Fruit fly (Drosophila melanogaster) whole organism, prepupa: ENCODE measurements around the gene CG4520.

Source experiments
- CG10631 ChIP-seq: fragments of 200-800 bp; sonication (Bioruptor generic); optimal IDR thresholded peaks from 2 replicates; lab custom pipeline; 2016; ENCODE audit warnings: missing biosample characterization, missing genetic modification characterization
- CG10669 ChIP-seq: fragments of 200-800 bp; sonication (Bioruptor generic); optimal IDR thresholded peaks from 3 replicates; lab custom pipeline; 2018; ENCODE audit warnings: missing biosample characterization, mild to moderate bottlenecking, missing genetic modification characterization, moderate library complexity
- CG11294 ChIP-seq: fragments of 200-800 bp; sonication (Bioruptor generic); IDR thresholded peaks from 2 replicates; pipeline ENCODE4 v1.3.6; 2022; ENCODE audit warnings: missing biosample characterization, missing genetic modification characterization
- CG11762 ChIP-seq: fragments of 200-800 bp; sonication (Bioruptor generic); optimal IDR thresholded peaks from 3 replicates; lab custom pipeline; 2016; ENCODE audit warnings: missing biosample characterization, missing genetic modification characterization; ENCODE audit not compliant: insufficient read depth
- CG1621 ChIP-seq: fragments of 200-800 bp; sonication (Bioruptor generic); optimal IDR thresholded peaks from 3 replicates; lab custom pipeline; 2018; ENCODE audit warnings: missing biosample characterization, mild to moderate bottlenecking, missing genetic modification characterization
- CG3032 ChIP-seq: fragments of 200-800 bp; optimal IDR thresholded peaks from 2 replicates; lab custom pipeline; 2019; ENCODE audit warnings: missing biosample characterization, mild to moderate bottlenecking, missing genetic modification characterization, moderate library complexity
- CG31627 ChIP-seq: fragments of 200-800 bp; sonication (Bioruptor generic); optimal IDR thresholded peaks from 3 replicates; lab custom pipeline; 2016; ENCODE audit warnings: missing biosample characterization, missing genetic modification characterization
- CG32006 ChIP-seq: fragments of 200-800 bp; sonication (Bioruptor generic); optimal IDR thresholded peaks from 3 replicates; lab custom pipeline; 2017; ENCODE audit warnings: missing biosample characterization, mild to moderate bottlenecking, missing genetic modification characterization
- CG3919 ChIP-seq: fragments of 200-800 bp; sonication (Bioruptor generic); optimal IDR thresholded peaks from 3 replicates; lab custom pipeline; 2016; ENCODE audit warnings: missing biosample characterization, missing genetic modification characterization
- CG4318 ChIP-seq: fragments of 200-800 bp; sonication (Bioruptor generic); optimal IDR thresholded peaks from 3 replicates; lab custom pipeline; 2017; ENCODE audit warnings: missing biosample characterization, mild to moderate bottlenecking, missing genetic modification characterization
- CG6163 ChIP-seq: fragments of 200-800 bp; sonication (Bioruptor generic); IDR thresholded peaks from 3 replicates; pipeline ENCODE4 v1.3.6; 2022; ENCODE audit warnings: missing biosample characterization, missing genetic modification characterization
- CG6276 ChIP-seq: fragments of 200-800 bp; sonication (Bioruptor generic); optimal IDR thresholded peaks from 2 replicates; lab custom pipeline; 2017; ENCODE audit warnings: missing biosample characterization, mild to moderate bottlenecking, missing genetic modification characterization
- CG6792 ChIP-seq: fragments of 200-800 bp; sonication (Bioruptor generic); optimal IDR thresholded peaks from 3 replicates; lab custom pipeline; 2016; ENCODE audit warnings: missing biosample characterization, missing genetic modification characterization
- CG6808 ChIP-seq: fragments of 200-800 bp; sonication (Bioruptor generic); optimal IDR thresholded peaks from 3 replicates; lab custom pipeline; 2017; ENCODE audit warnings: missing biosample characterization, missing genetic modification characterization, mild to moderate bottlenecking, moderate library complexity, missing genetic modification reagents
- CG6854 ChIP-seq: fragments of 200-800 bp; sonication (Bioruptor generic); optimal IDR thresholded peaks from 2 replicates; lab custom pipeline; 2017; ENCODE audit warnings: missing biosample characterization, mild to moderate bottlenecking, missing genetic modification characterization
- CG8119 ChIP-seq: fragments of 200-800 bp; sonication (Bioruptor generic); IDR thresholded peaks from 3 replicates; pipeline ENCODE4 v1.3.6; 2022; ENCODE audit warnings: missing biosample characterization, missing genetic modification characterization
- CG8319 ChIP-seq: fragments of 200-800 bp; sonication (Bioruptor generic); optimal IDR thresholded peaks from 3 replicates; lab custom pipeline; 2016; ENCODE audit warnings: missing biosample characterization, missing genetic modification characterization
- CG8632 ChIP-seq: fragments of 200-800 bp; sonication (Bioruptor generic); optimal IDR thresholded peaks from 3 replicates; lab custom pipeline; 2016; ENCODE audit warnings: missing biosample characterization, missing genetic modification characterization
- CG9139 ChIP-seq: fragments of 200-800 bp; sonication (Bioruptor generic); optimal IDR thresholded peaks from 3 replicates; lab custom pipeline; 2017; ENCODE audit warnings: missing biosample characterization, mild to moderate bottlenecking, missing genetic modification characterization
- Eip75B ChIP-seq: fragments of 200-800 bp; sonication (Bioruptor generic); optimal IDR thresholded peaks from 3 replicates; lab custom pipeline; 2016; ENCODE audit warnings: missing biosample characterization, missing genetic modification characterization
- Eip78C ChIP-seq: fragments of 200-800 bp; sonication (Bioruptor generic); peaks from one replicate; lab custom pipeline; 2016; ENCODE audit warnings: missing biosample characterization, missing genetic modification characterization
- Eip93F ChIP-seq: fragments of 200-800 bp; sonication (Bioruptor generic); optimal IDR thresholded peaks from 2 replicates; lab custom pipeline; 2016; ENCODE audit warnings: missing biosample characterization, mild to moderate bottlenecking, missing genetic modification characterization
- Gug ChIP-seq: fragments of 200-800 bp; sonication (Bioruptor generic); IDR thresholded peaks from 2 replicates; pipeline ENCODE4 v1.3.6; 2022; ENCODE audit warnings: missing biosample characterization, missing genetic modification characterization
- Hr38 ChIP-seq: sonication (Bioruptor generic); optimal IDR thresholded peaks from 2 replicates; lab custom pipeline; 2016; ENCODE audit warnings: missing biosample characterization, missing genetic modification characterization
- Hr39 ChIP-seq: fragments of 200-800 bp; sonication (Bioruptor generic); optimal IDR thresholded peaks from 2 replicates; lab custom pipeline; 2016; ENCODE audit warnings: missing biosample characterization, missing genetic modification characterization
- Hr4 ChIP-seq: fragments of 200-800 bp; sonication (Bioruptor generic); optimal IDR thresholded peaks from 3 replicates; lab custom pipeline; 2016; ENCODE audit warnings: missing biosample characterization, missing genetic modification characterization
- Lpt ChIP-seq: fragments of 200-800 bp; sonication (Bioruptor generic); optimal IDR thresholded peaks from 3 replicates; lab custom pipeline; 2016; ENCODE audit warnings: missing biosample characterization, missing genetic modification characterization
- OdsH ChIP-seq: fragments of 200-800 bp; sonication (Bioruptor generic); optimal IDR thresholded peaks from 3 replicates; lab custom pipeline; 2016; ENCODE audit warnings: missing biosample characterization, missing genetic modification characterization
- Sox102F ChIP-seq: fragments of 200-800 bp; sonication (Bioruptor generic); optimal IDR thresholded peaks from 2 replicates; lab custom pipeline; 2016; ENCODE audit warnings: missing biosample characterization, mild to moderate bottlenecking, missing genetic modification characterization
- Sox14 ChIP-seq: fragments of 200-800 bp; sonication (Bioruptor generic); optimal IDR thresholded peaks from 3 replicates; lab custom pipeline; 2016; ENCODE audit warnings: missing biosample characterization, missing genetic modification characterization
- Sox15 ChIP-seq: fragments of 200-800 bp; sonication (Bioruptor generic); optimal IDR thresholded peaks from 3 replicates; lab custom pipeline; 2016; ENCODE audit warnings: missing biosample characterization, missing genetic modification characterization
- achi ChIP-seq: fragments of 200-800 bp; sonication (Bioruptor generic); optimal IDR thresholded peaks from 3 replicates; lab custom pipeline; 2016; ENCODE audit warnings: missing biosample characterization, missing genetic modification characterization
- acj6 ChIP-seq: fragments of 200-800 bp; sonication (Bioruptor generic); optimal IDR thresholded peaks from 3 replicates; lab custom pipeline; 2016; ENCODE audit warnings: missing biosample characterization, missing genetic modification characterization
- cyc ChIP-seq: fragments of 200-800 bp; sonication (Bioruptor generic); optimal IDR thresholded peaks from 3 replicates; lab custom pipeline; 2016; ENCODE audit warnings: missing biosample characterization, missing genetic modification characterization
- dsx ChIP-seq: fragments of 200-800 bp; optimal IDR thresholded peaks from 3 replicates; lab custom pipeline; 2019; ENCODE audit warnings: missing biosample characterization, mild to moderate bottlenecking, missing genetic modification characterization, moderate library complexity; ENCODE audit not compliant: poor library complexity, severe bottlenecking
- eg ChIP-seq: fragments of 200-800 bp; sonication (Bioruptor generic); IDR thresholded peaks from 3 replicates; pipeline ENCODE4 v1.3.6; 2022; ENCODE audit warnings: missing biosample characterization, missing genetic modification characterization
- esn ChIP-seq: fragments of 200-800 bp; sonication (Bioruptor generic); optimal IDR thresholded peaks from 2 replicates; lab custom pipeline; 2016; ENCODE audit warnings: missing biosample characterization, mild to moderate bottlenecking, missing genetic modification characterization, moderate library complexity
- fd59A ChIP-seq: fragments of 200-800 bp; sonication (Bioruptor generic); optimal IDR thresholded peaks from 2 replicates; lab custom pipeline; 2017; ENCODE audit warnings: missing biosample characterization, mild to moderate bottlenecking, missing genetic modification characterization, missing genetic modification reagents
- fd85E ChIP-seq: fragments of 200-800 bp; sonication (Bioruptor generic); optimal IDR thresholded peaks from 3 replicates; lab custom pipeline; 2016; ENCODE audit warnings: missing biosample characterization, missing genetic modification characterization
- fkh ChIP-seq: fragments of 200-800 bp; sonication (Bioruptor generic); optimal IDR thresholded peaks from 3 replicates; lab custom pipeline; 2017; ENCODE audit warnings: missing biosample characterization, mild to moderate bottlenecking, missing genetic modification characterization, moderate library complexity
- lz ChIP-seq: fragments of 200-800 bp; sonication (Bioruptor generic); optimal IDR thresholded peaks from 3 replicates; lab custom pipeline; 2016; ENCODE audit warnings: missing biosample characterization, missing genetic modification characterization
- net ChIP-seq: fragments of 200-800 bp; sonication (Bioruptor generic); optimal IDR thresholded peaks from 3 replicates; lab custom pipeline; 2016; ENCODE audit warnings: missing biosample characterization, missing genetic modification characterization
- pdm3 ChIP-seq: fragments of 200-800 bp; sonication (Bioruptor generic); optimal IDR thresholded peaks from 3 replicates; lab custom pipeline; 2016; ENCODE audit warnings: missing biosample characterization, missing genetic modification characterization
- salr ChIP-seq, 2 experiments: fragments of 200-800 bp; sonication (Bioruptor generic); optimal IDR thresholded peaks; 3 replicates each; lab custom pipeline; 2016 to 2018; ENCODE audit warnings: missing biosample characterization in 2 of 2, missing genetic modification characterization in 2 of 2, mild to moderate bottlenecking in 1 of 2
- spab ChIP-seq: fragments of 200-800 bp; sonication (Bioruptor generic); optimal IDR thresholded peaks from 2 replicates; lab custom pipeline; 2017; ENCODE audit warnings: missing biosample characterization, mild to moderate bottlenecking, missing genetic modification characterization, missing genetic modification reagents
- ss ChIP-seq, 2 experiments: fragments of 200-800 bp; sonication (Bioruptor generic); optimal IDR thresholded peaks; 2 replicates in 1 of 2; 3 replicates in 1 of 2; lab custom pipeline; 2017 to 2018; ENCODE audit warnings: mild to moderate bottlenecking in 2 of 2, missing biosample characterization in 2 of 2, missing genetic modification characterization in 2 of 2, moderate library complexity in 1 of 2
- svp ChIP-seq: fragments of 200-800 bp; sonication (Bioruptor generic); peaks from one replicate; lab custom pipeline; 2016; ENCODE audit warnings: missing biosample characterization, missing genetic modification characterization
- topi ChIP-seq: fragments of 200-800 bp; sonication (Bioruptor generic); optimal IDR thresholded peaks from 3 replicates; lab custom pipeline; 2016; ENCODE audit warnings: missing biosample characterization, missing genetic modification characterization

CG4520 gene

DNA sequence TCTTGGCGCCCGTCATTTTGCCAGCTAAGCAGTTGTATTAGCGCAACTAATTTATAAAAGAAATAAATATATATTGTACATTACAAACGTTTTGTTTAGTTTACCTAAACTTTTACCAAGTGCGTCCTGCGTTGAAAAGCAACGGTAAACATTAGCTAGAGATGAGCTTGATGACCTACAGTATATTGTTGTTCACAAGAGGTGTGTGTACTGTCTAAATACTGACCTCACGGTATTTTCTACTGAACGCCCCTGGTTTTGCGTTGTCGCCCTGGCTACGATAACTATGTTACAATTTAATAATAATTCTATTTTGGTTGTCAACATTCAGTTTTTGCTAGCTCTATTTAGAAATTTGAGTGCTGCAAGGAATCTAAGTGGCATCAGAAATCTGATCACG, 48.0 kb downstream of the CG4520 start, which contains the start of gene Acyp2 (continued):
- TF ChIP-seq Eip93F (GFP tag; lab: Kevin White, UChicago) (no peak), Sox14 (GFP tag; lab: Kevin White, UChicago) (no peak), CG6808 (GFP tag; lab: Kevin White, UChicago) (no peak), CG11294 (GFP tag; lab: Robert Waterston, UW) (no peak), Lpt (no peak), ss (GFP tag; optimal IDR thresholded peaks at IDR 0.05; lab: Kevin White, UChicago) (no peak), svp (GFP tag; lab: Kevin White, UChicago) (no peak), CG8319 (GFP tag; lab: Kevin White, UChicago) (no peak), CG8119 (GFP tag; lab: Robert Waterston, UW) (no peak), Hr39 (GFP tag; lab: Kevin White, UChicago) (peak; percentile 45), CG32006 (GFP tag; lab: Kevin White, UChicago) (no peak), dsx (GFP tag; lab: Kevin White, UChicago) (peak; percentile 86), Eip78C (no peak), achi (no peak), salr (GFP tag; optimal IDR thresholded peaks at IDR 0.05; lab: Kevin White, UChicago) (no peak), topi (GFP tag; lab: Kevin White, UChicago) (no peak), CG11762 (GFP tag; lab: Kevin White, UChicago) (no peak), fd59A (GFP tag; lab: Kevin White, UChicago) (no peak), CG3032 (tag; lab: Kevin White, UChicago) (no peak), Sox15 (no peak), fd85E (GFP tag; lab: Kevin White, UChicago) (no peak), CG31627 (GFP tag; lab: Kevin White, UChicago) (peak; percentile 42), OdsH (GFP tag; lab: Kevin White, UChicago) (peak; percentile 11), CG10631 (GFP tag; lab: Kevin White, UChicago) (no peak), eg (GFP tag; lab: Robert Waterston, UW) (no peak), cyc (GFP tag; lab: Kevin White, UChicago) (peak; percentile 37), CG6854 (no peak), CG6792 (no peak)

DNA sequence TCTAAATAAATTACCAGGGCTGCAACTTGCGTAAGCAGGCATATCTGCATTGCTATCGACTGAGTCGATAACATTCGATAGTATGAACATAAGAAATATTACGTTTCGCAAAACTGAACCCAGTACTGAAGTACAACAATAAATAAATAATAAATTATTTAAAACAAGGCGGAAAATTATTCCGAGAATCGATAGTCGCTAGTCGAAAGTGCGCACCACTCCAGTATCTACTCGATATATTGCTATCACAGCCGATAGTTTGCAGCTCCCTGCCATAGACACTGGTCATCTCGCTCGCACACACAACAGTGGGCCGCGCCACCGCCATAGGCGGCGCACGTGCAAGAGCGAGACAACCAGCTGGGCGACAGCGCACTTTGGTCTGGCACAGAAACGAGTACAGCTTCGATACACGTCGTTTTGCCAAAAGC, 48.9 kb downstream of the CG4520 start, which contains the start of gene nsl1:
Gene nsl1, plus strand, starts transcription at position 411 of the 431 bp plus-strand sequence.
- TF ChIP-seq CG6276 (GFP tag; lab: Kevin White, UChicago), result no peak
- TF ChIP-seq CG6163 (GFP tag; lab: Robert Waterston, UW), result peak; percentile 51; the same call in 1 of the 3 replicates
- TF ChIP-seq Sox14 (GFP tag; lab: Kevin White, UChicago), result peak; percentile 60
- no peak for TF ChIP-seq Hr4
- TF ChIP-seq Sox102F (GFP tag; lab: Kevin White, UChicago), result peak; percentile 23
- TF ChIP-seq Eip78C, result peak; percentile 74
- TF ChIP-seq Eip75B, result no peak
- TF ChIP-seq CG4318, result no peak
- peak; percentile 60 for TF ChIP-seq svp (GFP tag; lab: Kevin White, UChicago)
- TF ChIP-seq Hr39 (GFP tag; lab: Kevin White, UChicago), result no peak
- peak in 1 of 2 experiments; percentile 41 for TF ChIP-seq salr (GFP tag; optimal IDR thresholded peaks at IDR 0.05; lab: Kevin White, UChicago)
- TF ChIP-seq CG8632 (GFP tag; lab: Kevin White, UChicago), result no peak
- peak; percentile 20 for TF ChIP-seq esn (GFP tag; lab: Kevin White, UChicago)
- TF ChIP-seq CG11294 (GFP tag; lab: Robert Waterston, UW), result no peak
- TF ChIP-seq fd59A (GFP tag; lab: Kevin White, UChicago), result no peak
- no peak for TF ChIP-seq Hr38
- TF ChIP-seq net (GFP tag; lab: Kevin White, UChicago), result no peak
- no peak for TF ChIP-seq CG10669 (GFP tag; lab: Kevin White, UChicago)
- TF ChIP-seq CG6792, result no peak
- TF ChIP-seq CG31627 (GFP tag; lab: Kevin White, UChicago), result peak; percentile 9
- no peak for TF ChIP-seq CG32006 (GFP tag; lab: Kevin White, UChicago)
- peak; percentile 46 for TF ChIP-seq acj6 (GFP tag; lab: Kevin White, UChicago)
- TF ChIP-seq CG8319 (GFP tag; lab: Kevin White, UChicago), result no peak
- peak; percentile 50 for TF ChIP-seq CG3919 (GFP tag; lab: Kevin White, UChicago)
- no peak for TF ChIP-seq Gug (GFP tag; lab: Robert Waterston, UW)
- no peak for TF ChIP-seq CG11762 (GFP tag; lab: Kevin White, UChicago)
- TF ChIP-seq fd85E (GFP tag; lab: Kevin White, UChicago), result no peak
- no peak for TF ChIP-seq Eip93F (GFP tag; lab: Kevin White, UChicago)
- no peak for TF ChIP-seq Lpt
- peak; percentile 28; the same call in 1 of the 3 replicates for TF ChIP-seq eg (GFP tag; lab: Robert Waterston, UW)
- TF ChIP-seq spab (GFP tag; lab: Kevin White, UChicago), result peak; percentile 3
- peak; percentile 45 for TF ChIP-seq pdm3 (GFP tag; lab: Kevin White, UChicago)
- TF ChIP-seq achi, result peak; percentile 13
- peak; percentile 15 for TF ChIP-seq lz (GFP tag; lab: Kevin White, UChicago)
- no peak for TF ChIP-seq CG9139 (GFP tag; lab: Kevin White, UChicago)
- TF ChIP-seq fkh (GFP tag; lab: Kevin White, UChicago), result no peak
- peak; percentile 69 for TF ChIP-seq CG1621 (tag; lab: Kevin White, UChicago)
